Fruit fly (Drosophila melanogaster): ENCODE measurements around the gene Rich.

The Rich gene

dm6 chr3L:22275989-22276388 lies 13.3 kb upstream of the Rich start:
- no peak for TF ChIP-seq Pif1B (GFP tag; optimal IDR thresholded peaks at IDR 0.05)
- peak; percentile 30; the same call in 1 of the 3 replicates for TF ChIP-seq fd96Ca (GFP tag; IDR thresholded peaks at IDR 0.05)

DNA sequence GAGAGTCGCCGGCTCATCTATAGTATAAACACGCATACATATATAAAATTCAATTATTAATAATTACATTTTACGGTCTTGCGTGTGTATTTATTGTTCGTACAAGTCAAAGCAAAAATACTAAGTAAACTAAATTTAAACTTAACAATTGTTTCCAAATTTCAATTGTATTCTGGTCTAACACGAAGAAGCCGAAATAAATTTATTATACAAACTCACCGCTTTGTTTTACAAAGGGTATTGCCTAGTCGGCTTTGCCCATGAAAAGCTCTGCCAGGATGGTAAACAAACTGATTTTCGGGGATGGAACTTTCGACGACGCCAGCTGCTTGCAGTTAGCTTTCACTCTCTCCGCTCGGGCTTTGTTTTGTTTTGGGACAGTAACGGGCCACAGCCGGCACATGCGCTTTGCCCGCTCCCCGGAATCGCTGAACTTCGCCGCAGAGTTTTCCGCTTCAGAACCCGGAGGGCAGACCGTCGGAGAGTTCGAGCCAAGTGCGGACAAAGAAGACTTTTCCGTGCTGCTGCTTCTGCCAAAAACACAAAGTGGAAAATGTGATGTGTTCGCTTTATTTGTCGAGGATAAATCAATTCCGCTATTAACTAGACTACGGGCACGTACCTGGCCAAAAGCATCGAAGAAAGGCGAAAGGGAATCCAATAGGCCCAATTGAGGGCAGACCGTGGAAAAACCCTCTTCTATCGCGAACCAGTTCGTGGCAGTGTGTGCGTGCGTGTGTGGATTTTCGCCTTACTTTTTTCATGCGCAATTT lies 11.0 kb upstream of the Rich start, which contains the start of gene Srpk79D:
Srpk79D (plus strand) TSS at position 457 of the 773 bp plus-strand sequence.
- TF ChIP-seq Ets98B (GFP tag; IDR thresholded peaks at IDR 0.05) (0 out of 2 replicates have a peak, but pooled peaks have one; percentile 7), CG14655 (GFP tag; optimal IDR thresholded peaks at IDR 0.05) (no peak), CG4496 (GFP tag; IDR thresholded peaks at IDR 0.05) (0 out of 3 replicates have a peak, but pooled peaks have one; percentile 10)

dm6 chr3L:22267248-22267957 lies 4.7 kb upstream of the Rich start, which contains the start of gene Csp:
Csp (plus strand) TSS chr3L:22267382.
- TF ChIP-seq EcR (GFP tag; optimal IDR thresholded peaks at IDR 0.05), result peak; percentile 65
- 0 out of 3 replicates have a peak, but pooled peaks have one; percentile 11 for TF ChIP-seq fd96Ca (GFP tag; IDR thresholded peaks at IDR 0.05)
- peak; percentile 34; the same call in 1 of the 2 replicates for TF ChIP-seq CG32121 (GFP tag; IDR thresholded peaks at IDR 0.05)
- no peak for TF ChIP-seq CG34367 (tag; optimal IDR thresholded peaks at IDR 0.05)
- TF ChIP-seq Ets98B (GFP tag; IDR thresholded peaks at IDR 0.05), result no peak
- TF ChIP-seq CG4496 (GFP tag; IDR thresholded peaks at IDR 0.05), result peak; percentile 36; the same call in 2 of the 3 replicates
- no peak for TF ChIP-seq CG15710 (tag; optimal IDR thresholded peaks at IDR 0.05)

- TF ChIP-seq gl (tag; optimal IDR thresholded peaks at IDR 0.05), result no peak
- TF ChIP-seq CG8159 (tag; optimal IDR thresholded peaks at IDR 0.05), result peak; percentile 37
- TF ChIP-seq EcR (GFP tag; optimal IDR thresholded peaks at IDR 0.05), result no peak
- TF ChIP-seq CG17806 (tag; optimal IDR thresholded peaks at IDR 0.05), result no peak
- TF ChIP-seq CG4496 (GFP tag; IDR thresholded peaks at IDR 0.05), result peak; percentile 37; the same call in 2 of the 3 replicates
- TF ChIP-seq fd96Ca (GFP tag; IDR thresholded peaks at IDR 0.05), result no peak
- TF ChIP-seq Pif1A (GFP tag; optimal IDR thresholded peaks at IDR 0.05), result no peak
- TF ChIP-seq CG14655 (GFP tag; optimal IDR thresholded peaks at IDR 0.05), result no peak
- no peak for TF ChIP-seq Pif1B (GFP tag; optimal IDR thresholded peaks at IDR 0.05)
- no peak for TF ChIP-seq CG9948 (tag; optimal IDR thresholded peaks at IDR 0.05)
- TF ChIP-seq CG34367 (tag; optimal IDR thresholded peaks at IDR 0.05), result no peak
- TF ChIP-seq CG8301 (tag; optimal IDR thresholded peaks at IDR 0.05), result no peak
- TF ChIP-seq CG32121 (GFP tag; IDR thresholded peaks at IDR 0.05), result no peak
- 0 out of 2 replicates have a peak, but pooled peaks have one; percentile 7 for TF ChIP-seq Ets98B (GFP tag; IDR thresholded peaks at IDR 0.05)
- no peak for TF ChIP-seq rn (GFP tag; IDR thresholded peaks at IDR 0.05)
- TF ChIP-seq Snoo (tag; optimal IDR thresholded peaks at IDR 0.05), result no peak
- TF ChIP-seq CG15710 (tag; optimal IDR thresholded peaks at IDR 0.05), result peak; percentile 26
- peak; percentile 39; the same call in 1 of the 2 replicates for TF ChIP-seq CG12605 (GFP tag; IDR thresholded peaks at IDR 0.05)
- no peak for TF ChIP-seq CG13204 (GFP tag; optimal IDR thresholded peaks at IDR 0.05)
- no peak for TF ChIP-seq CG10348 (GFP tag; IDR thresholded peaks at IDR 0.05)
Measured at dm6 chr3L:22266535-22266934, 3.8 kb upstream of the Rich start, which contains the start of gene CG11523. CG11523 (minus strand) TSS chr3L:22266679.

- TF ChIP-seq CG13204 (GFP tag; optimal IDR thresholded peaks at IDR 0.05) (no peak), CG4496 (GFP tag; IDR thresholded peaks at IDR 0.05) (no peak), rn (GFP tag; IDR thresholded peaks at IDR 0.05) (no peak), CG9948 (tag; optimal IDR thresholded peaks at IDR 0.05) (no peak), Pif1B (GFP tag; optimal IDR thresholded peaks at IDR 0.05) (no peak)
Measured at dm6 chr3L:22242241-22242640, 20.5 kb downstream of the Rich start.

dm6 chr3L:22237658-22238057 lies 25.1 kb downstream of the Rich start:
- TF ChIP-seq CG14655 (GFP tag; optimal IDR thresholded peaks at IDR 0.05), result no peak
- no peak for TF ChIP-seq CG34367 (tag; optimal IDR thresholded peaks at IDR 0.05)
- no peak for TF ChIP-seq CG10348 (GFP tag; IDR thresholded peaks at IDR 0.05)
- no peak for TF ChIP-seq CG4496 (GFP tag; IDR thresholded peaks at IDR 0.05)
- TF ChIP-seq CG13204 (GFP tag; optimal IDR thresholded peaks at IDR 0.05), result no peak
- no peak for TF ChIP-seq CG12605 (GFP tag; IDR thresholded peaks at IDR 0.05)
- TF ChIP-seq CG8301 (tag; optimal IDR thresholded peaks at IDR 0.05), result no peak
- no peak for TF ChIP-seq CG9948 (tag; optimal IDR thresholded peaks at IDR 0.05)
- no peak for TF ChIP-seq D1 (tag; optimal IDR thresholded peaks at IDR 0.05)
- TF ChIP-seq CG8159 (tag; optimal IDR thresholded peaks at IDR 0.05), result no peak
- no peak for TF ChIP-seq CG17806 (tag; optimal IDR thresholded peaks at IDR 0.05)
- no peak for TF ChIP-seq CG32121 (GFP tag; IDR thresholded peaks at IDR 0.05)
- no peak for TF ChIP-seq Pif1A (GFP tag; optimal IDR thresholded peaks at IDR 0.05)

Data from whole organism, pupa.